Worm (Caenorhabditis elegans) whole organism, midembryonic: Measurements from ENCODE around the gene C09G5.13.

Experiments used
- flt-1 ChIP-seq: fragments of 200-800 bp; sonication (Bioruptor generic); IDR thresholded peaks from 2 replicates; pipeline ENCODE4 v1.3.6; 2022; ENCODE audit warnings: missing genetic modification characterization, missing compliant biosample characterization
- med-1 ChIP-seq: sonication (generic microtip); optimal IDR thresholded peaks from 2 replicates; lab custom pipeline; 2017; ENCODE audit warnings: missing genetic modification characterization, mild to moderate bottlenecking, missing compliant biosample characterization, antibody characterized with exemption, missing genetic modification reagents; ENCODE audit not compliant: insufficient read depth
- ref-1 ChIP-seq: fragments of 200-800 bp; sonication (Bioruptor generic); conservative IDR thresholded peaks from 2 replicates; pipeline ENCODE4 v1.3.6; 2022; ENCODE audit warnings: missing genetic modification reagents, missing genetic modification characterization, missing compliant biosample characterization
- tab-1 ChIP-seq: fragments of 200-800 bp; sonication (Bioruptor generic); IDR thresholded peaks from 2 replicates; pipeline ENCODE4 v1.3.6; 2022; ENCODE audit warnings: missing genetic modification characterization, missing compliant biosample characterization

ce11 chrII:10694713-10695112 lies 22.5 kb upstream of the C09G5.13 start, which contains the start of gene lgc-57:
- TF ChIP-seq flt-1 (GFP tag; lab: Robert Waterston, UW): no peak
- no peak for TF ChIP-seq tab-1 (GFP tag; lab: Robert Waterston, UW)
- no peak for TF ChIP-seq med-1 (GFP tag; lab: Kevin White, UChicago)
- no peak for TF ChIP-seq ref-1
